Fruit fly (Drosophila melanogaster) whole organism, wandering third instar larva: ENCODE measurements around the gene CG13067.

Experiments used
- Abd-B ChIP-seq: fragments of >200 bp; optimal IDR thresholded peaks from 2 replicates; lab custom pipeline; 2017; ENCODE audit warnings: missing biosample characterization, missing genetic modification characterization
- CG9705 ChIP-seq: fragments of 200-800 bp; sonication (Bioruptor generic); optimal IDR thresholded peaks from 2 replicates; lab custom pipeline; 2018; ENCODE audit warnings: missing biosample characterization, mild to moderate bottlenecking, missing genetic modification characterization
- Dfd ChIP-seq: fragments of >200 bp; optimal IDR thresholded peaks from 2 replicates; lab custom pipeline; 2017; ENCODE audit warnings: missing biosample characterization, missing genetic modification characterization
- HLH106 ChIP-seq: fragments of 200-800 bp; optimal IDR thresholded peaks from 3 replicates; lab custom pipeline; 2019; ENCODE audit warnings: missing biosample characterization, mild to moderate bottlenecking, missing genetic modification characterization, moderate library complexity
- Hr78 ChIP-seq: fragments of >200 bp; optimal IDR thresholded peaks from 2 replicates; lab custom pipeline; 2017; ENCODE audit warnings: missing biosample characterization, missing genetic modification characterization
- Jra ChIP-seq: sonication (Bioruptor generic); optimal IDR thresholded peaks from 2 replicates; lab custom pipeline; 2016; ENCODE audit warnings: missing biosample characterization, missing genetic modification characterization
- Vsx2 ChIP-seq: fragments of 200-300, 225-300 bp; sonication (Bioruptor generic); optimal IDR thresholded peaks from 2 replicates; lab custom pipeline; 2018; ENCODE audit warnings: missing biosample characterization, missing genetic modification characterization; ENCODE audit not compliant: partially characterized antibody
- br ChIP-seq: fragments of 200-800 bp; sonication (Bioruptor generic); optimal IDR thresholded peaks from 2 replicates; lab custom pipeline; 2016; ENCODE audit warnings: missing biosample characterization, missing genetic modification characterization
- ey ChIP-seq: fragments of 200-800 bp; sonication (Bioruptor generic); optimal IDR thresholded peaks from 2 replicates; lab custom pipeline; 2016; ENCODE audit warnings: missing biosample characterization, missing genetic modification characterization
- lola ChIP-seq: fragments of >200 bp; optimal IDR thresholded peaks from 2 replicates; lab custom pipeline; 2017; ENCODE audit warnings: missing biosample characterization, missing genetic modification characterization
- pan ChIP-seq: fragments of >200 bp; optimal IDR thresholded peaks from 2 replicates; lab custom pipeline; 2017
- psq ChIP-seq: fragments of 200-800 bp; sonication (Bioruptor generic); optimal IDR thresholded peaks from 3 replicates; lab custom pipeline; 2017; ENCODE audit warnings: missing biosample characterization, mild to moderate bottlenecking, missing genetic modification characterization, moderate library complexity

dm6 chr3L:16301153-16301552 lies 30.1 kb downstream of the CG13067 start, which contains the start of gene CG4982:
- TF ChIP-seq lola (no peak), pan (lab: Kevin White, UChicago) (no peak), Jra (GFP tag; lab: Kevin White, UChicago) (no peak), Hr78 (GFP tag; lab: Kevin White, UChicago) (no peak), br (GFP tag; lab: Kevin White, UChicago) (no peak), psq (GFP tag; lab: Kevin White, UChicago) (no peak), ey (GFP tag; lab: Kevin White, UChicago) (no peak), CG9705 (no peak), Abd-B (GFP tag; lab: Kevin White, UChicago) (no peak), Dfd (no peak), HLH106 (tag; lab: Kevin White, UChicago) (no peak), Vsx2 (GFP tag; lab: Kevin White, UChicago) (no peak)
